Worm (Caenorhabditis elegans): ENCODE data around the gene F40A3.6.

Gene F40A3.6

DNA sequence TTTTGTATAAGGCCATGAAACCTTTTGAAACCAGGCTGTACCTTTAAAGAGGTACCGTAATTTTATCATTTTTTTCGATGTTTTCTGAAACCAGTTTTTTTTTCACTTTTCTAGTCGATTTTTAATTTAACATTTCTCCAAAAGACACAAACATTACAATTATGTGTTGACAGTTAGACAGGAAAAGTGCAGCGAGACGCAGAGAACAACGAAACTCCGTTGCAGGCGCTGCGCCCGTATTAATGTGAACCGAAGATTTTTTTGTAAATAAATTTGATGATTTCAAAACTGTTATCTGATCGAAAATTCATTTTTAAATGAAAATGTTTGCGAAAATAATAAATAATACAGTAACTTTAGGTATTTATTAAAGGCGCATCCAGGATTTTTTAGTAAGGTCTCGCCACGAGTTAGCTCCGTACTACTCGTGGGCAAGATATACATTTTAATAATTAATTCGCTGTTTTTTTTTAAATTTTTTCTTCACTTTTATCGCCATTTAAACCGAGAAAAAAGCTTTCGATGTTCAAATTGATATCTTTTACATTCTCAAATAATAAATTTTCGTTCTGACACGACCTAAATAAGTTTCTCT is 16.7 kb downstream of the F40A3.6 start, which contains the start of gene F40A3.3:
Gene F40A3.3 (plus strand): TSS at position 564 of the 595 bp plus-strand sequence.
- peak; percentile 62 for TF ChIP-seq madf-8 (GFP tag; conservative IDR thresholded peaks at IDR 0.05)
- no peak for TF ChIP-seq F55B11.4 (tag; optimal IDR thresholded peaks at IDR 0.05; ENCODE audit: borderline replicate concordance, insufficient read depth)
- no peak for TF ChIP-seq attf-6 (GFP tag; IDR thresholded peaks at IDR 0.05)
- TF ChIP-seq nfyb-1 (GFP tag; IDR thresholded peaks at IDR 0.05), result no peak
- TF ChIP-seq ceh-79 (tag; optimal IDR thresholded peaks at IDR 0.05), result no peak
- TF ChIP-seq madf-6 (GFP tag; IDR thresholded peaks at IDR 0.05), result peak; percentile 80
- no peak for TF ChIP-seq mes-4 (tag; optimal IDR thresholded peaks at IDR 0.05)
- no peak for TF ChIP-seq F57A8.1 (GFP tag; optimal IDR thresholded peaks at IDR 0.05)
- TF ChIP-seq athp-1 (tag; optimal IDR thresholded peaks at IDR 0.05), result no peak
- peak; percentile 31; the same call in 1 of the 2 replicates for TF ChIP-seq D2030.7 (GFP tag; IDR thresholded peaks at IDR 0.05)
- no peak for TF ChIP-seq dpff-1 (tag; optimal IDR thresholded peaks at IDR 0.05)
- peak; percentile 81 for TF ChIP-seq hsf-1 (GFP tag; IDR thresholded peaks at IDR 0.05)
- peak; percentile 85 for TF ChIP-seq lsl-1 (GFP tag; optimal IDR thresholded peaks at IDR 0.05)
- peak; percentile 85 for TF ChIP-seq F33H1.4 (GFP tag; IDR thresholded peaks at IDR 0.05)
- no peak for TF ChIP-seq dpl-1 (GFP tag; optimal IDR thresholded peaks at IDR 0.05)
- no peak for TF ChIP-seq ztf-3 (GFP tag; optimal IDR thresholded peaks at IDR 0.05)
- TF ChIP-seq xnd-1 (tag; optimal IDR thresholded peaks at IDR 0.05), result peak; percentile 80

DNA sequence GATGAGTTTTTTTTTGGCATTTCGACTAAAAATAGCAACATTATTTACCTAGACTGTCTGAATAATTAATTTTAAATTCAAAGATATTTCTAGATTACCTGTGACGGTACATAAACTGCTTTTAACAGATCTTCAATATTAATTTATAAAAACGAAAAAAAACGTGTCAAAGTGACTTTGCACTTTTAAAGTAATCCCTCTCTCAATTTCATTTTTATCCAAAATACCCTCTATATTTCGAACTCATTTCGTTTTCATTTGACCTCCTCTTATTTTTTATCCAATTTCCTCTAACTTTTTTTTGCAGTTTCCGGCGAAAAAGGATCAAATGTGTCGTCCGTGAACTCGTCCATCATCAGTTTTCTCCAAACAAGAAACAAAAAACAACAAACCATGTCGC is 18.2 kb downstream of the F40A3.6 start, which contains the start of gene F40A3.4:
Gene F40A3.4 (plus strand): TSS at position 301 of the 400 bp plus-strand sequence.
- TF ChIP-seq let-607 (tag; optimal IDR thresholded peaks at IDR 0.05) (no peak), B0261.1 (tag; optimal IDR thresholded peaks at IDR 0.05) (no peak), tlf-1 (GFP tag; optimal IDR thresholded peaks at IDR 0.05) (no peak), attf-6 (GFP tag; IDR thresholded peaks at IDR 0.05) (no peak)

DNA sequence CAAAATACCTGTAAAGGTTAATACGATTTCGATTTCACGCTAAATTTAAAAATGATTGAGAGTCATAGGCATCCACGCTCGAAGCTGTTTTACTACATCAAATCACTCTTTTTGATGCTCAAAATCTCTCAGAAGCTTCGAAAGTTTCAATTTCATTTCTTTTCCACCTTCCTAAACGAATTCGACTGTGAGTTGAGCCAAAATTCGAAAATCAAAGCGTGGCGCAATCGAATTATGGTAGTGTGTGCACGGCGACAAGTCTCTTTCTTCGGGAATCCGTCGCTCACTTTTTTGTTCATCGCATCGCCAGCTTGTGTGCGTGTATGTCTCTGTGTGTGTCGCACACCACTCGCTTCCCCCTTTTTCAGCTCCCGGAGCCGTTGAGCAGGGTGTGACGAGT is 20.7 kb downstream of the F40A3.6 start:
- TF ChIP-seq ceh-100 (GFP tag; IDR thresholded peaks at IDR 0.05) (no peak), madf-10 (tag; optimal IDR thresholded peaks at IDR 0.05) (no peak), F52B5.7 (tag; optimal IDR thresholded peaks at IDR 0.05) (no peak), dox-1 (GFP tag; IDR thresholded peaks at IDR 0.05) (no peak)

DNA sequence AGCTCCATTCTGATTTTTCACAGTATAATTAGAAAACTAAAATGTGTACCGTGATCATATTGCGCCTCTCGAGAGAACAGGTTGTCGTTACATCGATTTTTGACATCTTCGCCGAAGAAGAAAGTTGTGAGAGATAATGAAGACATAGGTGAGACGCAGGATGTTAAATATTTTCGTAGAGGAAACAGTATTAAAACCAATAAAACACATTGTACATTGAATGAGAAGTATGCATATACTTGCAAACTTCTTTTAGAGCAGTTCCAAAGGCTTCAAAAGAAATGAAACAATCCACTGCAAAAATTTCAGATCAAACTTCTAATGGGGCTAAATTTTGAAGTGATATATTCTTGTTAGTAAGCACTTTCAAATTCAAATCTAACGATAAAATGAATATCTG is 23.0 kb downstream of the F40A3.6 start, which contains the start of gene nipi-4:
Gene nipi-4 (minus strand): TSS at position 101 of the 400 bp plus-strand sequence.
- no peak for TF ChIP-seq nhr-120 (GFP tag; IDR thresholded peaks at IDR 0.05)
- TF ChIP-seq snpc-1.1 (tag; optimal IDR thresholded peaks at IDR 0.05; ENCODE audit: insufficient read depth), result no peak
- no peak for TF ChIP-seq mcd-1 (GFP tag; IDR thresholded peaks at IDR 0.05)
- no peak for TF ChIP-seq Y56A3A.18 (GFP tag; IDR thresholded peaks at IDR 0.05)
- no peak for TF ChIP-seq dpl-1 (GFP tag; optimal IDR thresholded peaks at IDR 0.05)
- TF ChIP-seq ceh-91 (GFP tag; IDR thresholded peaks at IDR 0.05), result no peak

DNA sequence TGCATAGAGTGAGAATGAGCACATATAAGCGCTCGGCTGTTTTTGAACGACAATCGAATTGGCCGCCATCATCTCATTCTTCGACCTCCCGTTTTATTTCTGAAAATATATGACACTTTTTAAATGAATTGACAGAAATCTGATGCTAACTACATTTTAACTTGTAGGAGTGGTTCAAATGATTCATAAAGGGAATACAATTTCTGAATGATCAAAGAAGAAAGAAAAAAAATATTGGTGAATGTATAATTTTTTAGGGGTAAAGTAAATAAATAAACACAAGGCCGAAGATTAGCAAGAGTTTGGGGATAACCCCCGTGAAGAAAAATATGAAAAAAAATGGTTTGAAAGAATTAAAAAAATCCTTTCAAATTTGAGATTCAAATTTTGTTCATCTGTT is 29.0 kb downstream of the F40A3.6 start, which contains the start of gene C37C3.11:
Gene C37C3.11 (minus strand): TSS at position 101 of the 400 bp plus-strand sequence.
- TF ChIP-seq ekl-4 (GFP tag; IDR thresholded peaks at IDR 0.05) (no peak), ztf-22 (GFP tag; optimal IDR thresholded peaks at IDR 0.05) (no peak)
